Fruit fly (Drosophila melanogaster) whole organism, wandering third instar larva: ENCODE measurements around the gene mwh.

Experiments used
- CG32264 ChIP-seq: fragments of 200-800 bp; sonication (Bioruptor generic); optimal IDR thresholded peaks from 2 replicates; lab custom pipeline; 2016; ENCODE audit warnings: missing biosample characterization, missing genetic modification characterization
- Hr78 ChIP-seq: fragments of >200 bp; optimal IDR thresholded peaks from 2 replicates; lab custom pipeline; 2017; ENCODE audit warnings: missing biosample characterization, missing genetic modification characterization
- Mio ChIP-seq: sonication (Bioruptor generic); optimal IDR thresholded peaks from 2 replicates; lab custom pipeline; 2016; ENCODE audit warnings: missing biosample characterization, missing genetic modification characterization
- OdsH ChIP-seq: fragments of 200-800 bp; sonication (Bioruptor generic); optimal IDR thresholded peaks from 2 replicates; lab custom pipeline; 2016; ENCODE audit warnings: missing biosample characterization, mild to moderate bottlenecking, missing genetic modification characterization
- pan ChIP-seq: fragments of >200 bp; optimal IDR thresholded peaks from 2 replicates; lab custom pipeline; 2017
- rgr ChIP-seq: fragments of 200-800 bp; sonication (Bioruptor generic); optimal IDR thresholded peaks from 3 replicates; lab custom pipeline; 2016; ENCODE audit warnings: missing biosample characterization, mild to moderate bottlenecking, missing genetic modification characterization
- usp ChIP-seq: fragments of >200 bp; optimal IDR thresholded peaks from 2 replicates; lab custom pipeline; 2017; ENCODE audit warnings: missing biosample characterization, missing genetic modification characterization
- woc ChIP-seq: sonication (Bioruptor generic); optimal IDR thresholded peaks from 2 replicates; lab custom pipeline; 2016; ENCODE audit warnings: missing biosample characterization, mild to moderate bottlenecking, missing genetic modification characterization

DNA sequence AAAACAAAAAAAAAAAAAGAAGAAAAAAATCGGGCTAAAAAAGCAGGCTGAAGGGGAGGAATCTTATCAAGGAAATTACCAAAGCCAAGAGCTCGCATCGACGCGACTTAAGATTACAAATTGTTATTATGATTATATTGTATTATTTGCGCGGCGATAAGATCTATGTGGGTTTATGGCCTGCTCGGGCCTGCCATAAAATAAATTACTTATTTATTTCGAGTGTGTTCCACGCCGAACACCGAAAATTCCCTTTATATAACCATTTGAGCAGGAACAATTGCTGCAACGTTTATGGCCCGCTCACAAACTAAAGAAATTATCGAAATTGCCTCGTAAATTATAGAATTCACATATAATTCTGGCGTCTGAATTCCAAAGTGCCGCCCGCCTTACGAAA lies 31.0 kb upstream of the mwh start:
- TF ChIP-seq woc (GFP tag; lab: Kevin White, UChicago) (no peak), usp (no peak), CG32264 (GFP tag; lab: Kevin White, UChicago) (no peak), Hr78 (GFP tag; lab: Kevin White, UChicago) (no peak), rgr (GFP tag; lab: Kevin White, UChicago) (no peak), pan (lab: Kevin White, UChicago) (no peak), OdsH (no peak), Mio (GFP tag; lab: Kevin White, UChicago) (no peak)
